Fruit fly (Drosophila melanogaster): ENCODE results near the gene CG9636.

Gene CG9636

DNA sequence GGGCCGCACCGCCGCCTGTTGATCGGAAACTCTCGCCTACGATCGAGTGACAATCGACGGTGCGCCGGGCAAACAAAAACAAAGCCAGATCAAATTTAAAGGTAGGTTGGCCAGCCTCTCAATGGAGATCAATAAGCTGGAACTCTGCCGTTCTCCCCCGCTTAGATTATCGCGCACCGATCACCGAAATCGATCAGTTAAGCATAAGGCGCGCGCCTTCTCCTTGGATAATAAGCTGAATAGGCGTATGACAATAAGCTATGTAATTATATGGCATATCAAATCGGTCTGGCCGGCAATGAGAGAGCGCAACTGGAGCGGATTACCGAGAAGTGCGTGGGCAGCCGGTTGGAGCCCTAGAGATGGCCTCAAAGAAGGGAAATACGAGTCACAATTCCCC, 45.3 kb downstream of the CG9636 start:
- no peak for TF ChIP-seq esn (GFP tag; optimal IDR thresholded peaks at IDR 0.05)
- no peak for TF ChIP-seq net (GFP tag; optimal IDR thresholded peaks at IDR 0.05)
- TF ChIP-seq Hr39 (GFP tag; optimal IDR thresholded peaks at IDR 0.05) = no peak
- no peak for TF ChIP-seq Gug (GFP tag; IDR thresholded peaks at IDR 0.05)
- TF ChIP-seq Sox15 (GFP tag; optimal IDR thresholded peaks at IDR 0.05) = no peak
- no peak for TF ChIP-seq fkh (GFP tag; optimal IDR thresholded peaks at IDR 0.05)
- TF ChIP-seq CG6163 (GFP tag; IDR thresholded peaks at IDR 0.05) = no peak
- no peak for TF ChIP-seq Hr38 (GFP tag; optimal IDR thresholded peaks at IDR 0.05)
- no peak for TF ChIP-seq acj6 (GFP tag; optimal IDR thresholded peaks at IDR 0.05)

DNA sequence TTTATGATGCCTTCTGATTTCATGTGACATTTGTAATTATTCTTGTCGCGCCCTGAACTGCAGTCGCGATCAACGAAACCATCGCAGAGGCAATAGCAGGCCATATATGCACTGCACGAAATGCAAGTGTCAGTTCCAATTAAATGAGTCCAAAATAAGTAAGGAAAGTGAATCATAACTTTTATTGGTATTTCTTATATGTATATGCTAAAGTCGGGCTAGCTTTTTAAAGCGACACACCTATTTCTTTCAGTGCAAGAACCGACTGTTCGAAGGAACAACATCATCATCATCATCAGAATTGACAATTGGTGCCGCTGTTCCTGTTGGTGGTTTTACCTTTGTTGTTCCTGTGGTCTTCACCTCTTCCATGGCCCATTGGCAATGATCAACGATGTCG, 46.5 kb downstream of the CG9636 start:
- TF ChIP-seq CG11902 (GFP tag; optimal IDR thresholded peaks at IDR 0.05) = peak; percentile 25
- no peak for TF ChIP-seq CG6792 (GFP tag; optimal IDR thresholded peaks at IDR 0.05)
- TF ChIP-seq CG6854 (GFP tag; optimal IDR thresholded peaks at IDR 0.05) = no peak
- peak; percentile 44 for TF ChIP-seq CG10669 (GFP tag; optimal IDR thresholded peaks at IDR 0.05)
- TF ChIP-seq acj6 (GFP tag; optimal IDR thresholded peaks at IDR 0.05) = peak; percentile 36
- TF ChIP-seq ss (GFP tag; optimal IDR thresholded peaks at IDR 0.05) = peak in 1 of 2 experiments; percentile 22
- TF ChIP-seq CG7368 (GFP tag; optimal IDR thresholded peaks at IDR 0.05) = no peak
- TF ChIP-seq Met (GFP tag; optimal IDR thresholded peaks at IDR 0.05) = peak; percentile 52
- no peak for TF ChIP-seq dac (GFP tag; optimal IDR thresholded peaks at IDR 0.05)
- TF ChIP-seq Hr39 (GFP tag; optimal IDR thresholded peaks at IDR 0.05) = peak; percentile 54
- TF ChIP-seq CG32006 (GFP tag; optimal IDR thresholded peaks at IDR 0.05) = no peak
- TF ChIP-seq CG16779 (tag; optimal IDR thresholded peaks at IDR 0.05) = no peak
- TF ChIP-seq OdsH (GFP tag; optimal IDR thresholded peaks at IDR 0.05) = peak; percentile 24
- peak; percentile 4 for TF ChIP-seq CG34406 (GFP tag; optimal IDR thresholded peaks at IDR 0.05)
- TF ChIP-seq CG6276 (GFP tag; optimal IDR thresholded peaks at IDR 0.05) = no peak
- peak; percentile 38 for TF ChIP-seq lz (GFP tag; optimal IDR thresholded peaks at IDR 0.05)
- TF ChIP-seq pdm3 (GFP tag; optimal IDR thresholded peaks at IDR 0.05) = peak; percentile 29
- peak; percentile 45 for TF ChIP-seq esn (GFP tag; optimal IDR thresholded peaks at IDR 0.05)
- no peak for TF ChIP-seq CG8119 (GFP tag; IDR thresholded peaks at IDR 0.05)
- TF ChIP-seq fd59A (GFP tag; optimal IDR thresholded peaks at IDR 0.05) = peak; percentile 16
- peak; percentile 42 for TF ChIP-seq topi (GFP tag; optimal IDR thresholded peaks at IDR 0.05)
- no peak for TF ChIP-seq CG8319 (GFP tag; optimal IDR thresholded peaks at IDR 0.05)
- TF ChIP-seq Lpt (GFP tag; optimal IDR thresholded peaks at IDR 0.05) = no peak
- TF ChIP-seq fd85E (GFP tag; optimal IDR thresholded peaks at IDR 0.05) = no peak
- peak; percentile 52 for TF ChIP-seq Smox (GFP tag; optimal IDR thresholded peaks at IDR 0.05)
- peak; percentile 7 for TF ChIP-seq achi (GFP tag; optimal IDR thresholded peaks at IDR 0.05)
- peak; percentile 48 for TF ChIP-seq CG3032 (tag; optimal IDR thresholded peaks at IDR 0.05)
- no peak for TF ChIP-seq CG11294 (GFP tag; IDR thresholded peaks at IDR 0.05)
- TF ChIP-seq Sox15 (GFP tag; optimal IDR thresholded peaks at IDR 0.05) = no peak
- TF ChIP-seq Eip75B (GFP tag; optimal IDR thresholded peaks at IDR 0.05) = peak; percentile 39
- TF ChIP-seq Ets21C (GFP tag; optimal IDR thresholded peaks at IDR 0.05) = no peak
- TF ChIP-seq Hr4 (GFP tag; optimal IDR thresholded peaks at IDR 0.05) = no peak
- TF ChIP-seq fkh (GFP tag; optimal IDR thresholded peaks at IDR 0.05) = no peak
- TF ChIP-seq CG15336 (GFP tag; IDR thresholded peaks at IDR 0.05) = no peak
- TF ChIP-seq salr (GFP tag; optimal IDR thresholded peaks at IDR 0.05) = peak in 1 of 2 experiments; percentile 42
- no peak for TF ChIP-seq CG8632 (GFP tag; optimal IDR thresholded peaks at IDR 0.05)
- TF ChIP-seq Blimp-1 (GFP tag; optimal IDR thresholded peaks at IDR 0.05) = no peak
- peak; percentile 73 for TF ChIP-seq Eip78C (GFP tag)
- TF ChIP-seq Sox14 (GFP tag; optimal IDR thresholded peaks at IDR 0.05) = peak; percentile 45
- peak; percentile 47 for TF ChIP-seq Sox102F (GFP tag; optimal IDR thresholded peaks at IDR 0.05)
- peak; percentile 32 for TF ChIP-seq CG1621 (tag; optimal IDR thresholded peaks at IDR 0.05)
- no peak for TF ChIP-seq Eip93F (GFP tag; optimal IDR thresholded peaks at IDR 0.05)
- TF ChIP-seq spab (GFP tag; optimal IDR thresholded peaks at IDR 0.05) = no peak
- TF ChIP-seq net (GFP tag; optimal IDR thresholded peaks at IDR 0.05) = no peak
- TF ChIP-seq CG31627 (GFP tag; optimal IDR thresholded peaks at IDR 0.05) = peak; percentile 48
- no peak for TF ChIP-seq Hr38 (GFP tag; optimal IDR thresholded peaks at IDR 0.05)
- peak; percentile 39 for TF ChIP-seq CG10631 (GFP tag; optimal IDR thresholded peaks at IDR 0.05)
- peak; percentile 79 for TF ChIP-seq svp (GFP tag)
